Fruit fly (Drosophila melanogaster) whole organism, embryonic: Measurements from ENCODE around the gene CG12056.

Source experiments
- Asciz ChIP-seq: fragments of 200-800 bp; sonication (Bioruptor generic); optimal IDR thresholded peaks from 2 replicates; lab custom pipeline; 2017; ENCODE audit warnings: missing biosample characterization, mild to moderate bottlenecking, missing genetic modification characterization, missing genetic modification reagents
- Atf6 ChIP-seq: fragments of 200-800 bp; sonication (Bioruptor generic); IDR thresholded peaks from 2 replicates; pipeline ENCODE4 v1.3.6; 2022; ENCODE audit warnings: missing biosample characterization, missing genetic modification characterization
- CG12071 ChIP-seq: fragments of 200-800 bp; sonication (Bioruptor generic); optimal IDR thresholded peaks from 3 replicates; lab custom pipeline; 2018; ENCODE audit warnings: missing biosample characterization, mild to moderate bottlenecking, missing genetic modification characterization
- CG12299 ChIP-seq: fragments of 200-800 bp; sonication (Bioruptor generic); optimal IDR thresholded peaks from 2 replicates; lab custom pipeline; 2018; ENCODE audit warnings: missing biosample characterization, mild to moderate bottlenecking, missing genetic modification characterization
- CG12659 ChIP-seq: fragments of 200-800 bp; sonication (Bioruptor generic); optimal IDR thresholded peaks from 3 replicates; lab custom pipeline; 2017; ENCODE audit warnings: mild to moderate bottlenecking, missing biosample characterization, missing genetic modification reagents, missing genetic modification characterization
- CG13424 ChIP-seq: fragments of 200-800 bp; sonication (Bioruptor generic); optimal IDR thresholded peaks from 2 replicates; lab custom pipeline; 2019; ENCODE audit warnings: missing biosample characterization, mild to moderate bottlenecking, missing genetic modification characterization, moderate library complexity
- CG13894 ChIP-seq: fragments of 200-800 bp; sonication (Bioruptor generic); optimal IDR thresholded peaks from 3 replicates; lab custom pipeline; 2018; ENCODE audit warnings: missing biosample characterization, mild to moderate bottlenecking, missing genetic modification characterization, moderate library complexity
- CG16863 ChIP-seq: fragments of 200-800 bp; sonication (Bioruptor generic); optimal IDR thresholded peaks from 3 replicates; lab custom pipeline; 2016; ENCODE audit warnings: missing biosample characterization, missing genetic modification characterization
- CG17361 ChIP-seq: fragments of 200-800 bp; sonication (Bioruptor generic); IDR thresholded peaks from 3 replicates; pipeline ENCODE4 v1.3.6; 2022; ENCODE audit warnings: missing biosample characterization, missing genetic modification characterization
- CG17802 ChIP-seq: fragments of 200-800 bp; sonication (Bioruptor generic); optimal IDR thresholded peaks from 2 replicates; lab custom pipeline; 2018; ENCODE audit warnings: missing biosample characterization, mild to moderate bottlenecking, missing genetic modification characterization, moderate library complexity
- CG1792 ChIP-seq: fragments of 200-800 bp; sonication (Bioruptor generic); optimal IDR thresholded peaks from 2 replicates; lab custom pipeline; 2016; ENCODE audit warnings: missing biosample characterization, missing genetic modification characterization
- CG30020 ChIP-seq: fragments of 200-800 bp; optimal IDR thresholded peaks from 2 replicates; lab custom pipeline; 2019; ENCODE audit warnings: missing biosample characterization, mild to moderate bottlenecking, missing genetic modification characterization, moderate library complexity
- CG31388 ChIP-seq: fragments of 200-800 bp; sonication (Bioruptor generic); optimal IDR thresholded peaks from 2 replicates; lab custom pipeline; 2016; ENCODE audit warnings: missing biosample characterization, missing genetic modification characterization
- CG3163 ChIP-seq: fragments of 200-800 bp; sonication (Bioruptor generic); optimal IDR thresholded peaks from 3 replicates; lab custom pipeline; 2016; ENCODE audit warnings: missing biosample characterization, missing genetic modification characterization
- CG3838 ChIP-seq: fragments of 200-800 bp; sonication (Bioruptor generic); optimal IDR thresholded peaks from 3 replicates; lab custom pipeline; 2016; ENCODE audit warnings: missing biosample characterization, missing genetic modification characterization
- CG4617 ChIP-seq: fragments of 200-800 bp; sonication (Bioruptor generic); optimal IDR thresholded peaks from 3 replicates; lab custom pipeline; 2016; ENCODE audit warnings: missing biosample characterization, missing genetic modification characterization, borderline replicate concordance
- CG6175 ChIP-seq: fragments of 200-800 bp; sonication (Bioruptor generic); IDR thresholded peaks from 3 replicates; pipeline ENCODE4 v1.3.6; 2022; ENCODE audit warnings: missing biosample characterization, missing genetic modification characterization
- CG9727 ChIP-seq: fragments of 200-800 bp; sonication (Bioruptor generic); optimal IDR thresholded peaks from 3 replicates; lab custom pipeline; 2017; ENCODE audit warnings: missing biosample characterization, mild to moderate bottlenecking, missing genetic modification characterization
- CG9932 ChIP-seq: fragments of 200-800 bp; sonication (Bioruptor generic); IDR thresholded peaks from 2 replicates; pipeline ENCODE4 v1.3.6; 2022; ENCODE audit warnings: missing biosample characterization, missing genetic modification characterization
- Dip2 ChIP-seq: fragments of 200-800 bp; sonication (Bioruptor generic); IDR thresholded peaks from 2 replicates; pipeline ENCODE4 v1.3.6; 2022; ENCODE audit warnings: missing biosample characterization, missing genetic modification characterization
- Doc3 ChIP-seq: fragments of 200-800 bp; sonication (Bioruptor generic); IDR thresholded peaks from 3 replicates; pipeline ENCODE4 v1.3.6; 2022; ENCODE audit warnings: missing biosample characterization, missing genetic modification characterization; ENCODE audit not compliant: partially characterized antibody
- E2f1 ChIP-seq: fragments of 200-800 bp; sonication (Bioruptor generic); IDR thresholded peaks from 2 replicates; pipeline ENCODE4 v1.3.6; 2022; ENCODE audit warnings: missing biosample characterization, missing genetic modification characterization
- ERR ChIP-seq: fragments of 200-800 bp; sonication (Bioruptor generic); optimal IDR thresholded peaks from 2 replicates; lab custom pipeline; 2016; ENCODE audit warnings: missing biosample characterization, missing genetic modification characterization
- GATAe ChIP-seq: fragments of 200-800 bp; sonication (Bioruptor generic); conservative IDR thresholded peaks from 2 replicates; pipeline ENCODE4 v1.3.6; 2022; ENCODE audit warnings: missing biosample characterization, missing genetic modification characterization
- HLH54F ChIP-seq: fragments of 200-800 bp; sonication (Bioruptor generic); optimal IDR thresholded peaks from 3 replicates; lab custom pipeline; 2016; ENCODE audit warnings: missing biosample characterization, missing genetic modification characterization
- MTF-1 ChIP-seq: fragments of 200-800 bp; sonication (Bioruptor generic); optimal IDR thresholded peaks from 2 replicates; lab custom pipeline; 2018; ENCODE audit warnings: missing biosample characterization, mild to moderate bottlenecking, missing genetic modification characterization, borderline replicate concordance
- Nf-YB ChIP-seq: fragments of 200-800 bp; sonication (Bioruptor generic); optimal IDR thresholded peaks from 3 replicates; lab custom pipeline; 2019; ENCODE audit warnings: missing biosample characterization, mild to moderate bottlenecking, missing genetic modification characterization, moderate library complexity
- PHDP ChIP-seq: fragments of 200-800 bp; sonication (Bioruptor generic); optimal IDR thresholded peaks from 3 replicates; lab custom pipeline; 2018; ENCODE audit warnings: missing biosample characterization, mild to moderate bottlenecking, missing genetic modification characterization, moderate library complexity
- Pdp1 ChIP-seq, 2 experiments: fragments of 200-800 bp; sonication (Bioruptor generic); optimal IDR thresholded peaks; 3 replicates each; lab custom pipeline; 2016; ENCODE audit warnings: missing biosample characterization in 2 of 2, missing genetic modification characterization in 2 of 2, mild to moderate bottlenecking in 1 of 2, moderate library complexity in 1 of 2
- Poxn ChIP-seq: fragments of 200-800 bp; sonication (Bioruptor generic); IDR thresholded peaks from 2 replicates; pipeline ENCODE4 v1.3.6; 2022; ENCODE audit warnings: missing biosample characterization, missing genetic modification characterization
- Scr ChIP-seq: fragments of 200-800 bp; sonication (Bioruptor generic); IDR thresholded peaks from 2 replicates; pipeline ENCODE4 v1.3.6; 2022; ENCODE audit warnings: missing biosample characterization, missing genetic modification characterization; ENCODE audit not compliant: partially characterized antibody
- Xrp1 ChIP-seq: fragments of 200-800 bp; sonication (Bioruptor generic); IDR thresholded peaks from 2 replicates; pipeline ENCODE4 v1.3.6; 2022; ENCODE audit warnings: missing biosample characterization, missing genetic modification characterization
- ab ChIP-seq: fragments of 200-800 bp; sonication (Bioruptor generic); optimal IDR thresholded peaks from 2 replicates; lab custom pipeline; 2016; ENCODE audit warnings: missing biosample characterization, missing genetic modification characterization
- al ChIP-seq: fragments of 200-800 bp; sonication (Bioruptor generic); IDR thresholded peaks from 2 replicates; pipeline ENCODE4 v1.3.6; 2022; ENCODE audit warnings: missing biosample characterization, missing genetic modification characterization
- bowl ChIP-seq: fragments of 200-800 bp; sonication (Bioruptor generic); IDR thresholded peaks from 2 replicates; pipeline ENCODE4 v1.3.6; 2022; ENCODE audit warnings: missing biosample characterization, missing genetic modification characterization
- caup ChIP-seq: fragments of 200-800 bp; sonication (Bioruptor generic); optimal IDR thresholded peaks from 3 replicates; lab custom pipeline; 2017; ENCODE audit warnings: missing biosample characterization, mild to moderate bottlenecking, missing genetic modification characterization, moderate library complexity; ENCODE audit not compliant: severe bottlenecking
- grn ChIP-seq: fragments of 200-800 bp; sonication (Bioruptor generic); optimal IDR thresholded peaks from 3 replicates; lab custom pipeline; 2017; ENCODE audit warnings: missing biosample characterization, missing genetic modification characterization
- gsb-n ChIP-seq: fragments of 200-800 bp; sonication (Bioruptor generic); optimal IDR thresholded peaks from 3 replicates; lab custom pipeline; 2018; ENCODE audit warnings: missing biosample characterization, mild to moderate bottlenecking, missing genetic modification characterization
- gt ChIP-seq: fragments of 200-800 bp; sonication (Bioruptor generic); IDR thresholded peaks from 2 replicates; pipeline ENCODE4 v1.3.6; 2022; ENCODE audit warnings: missing biosample characterization, missing genetic modification characterization
- h ChIP-seq: fragments of >200 bp; optimal IDR thresholded peaks from 2 replicates; lab custom pipeline; 2017
- hb ChIP-seq: fragments of 200-800 bp; sonication (Bioruptor generic); IDR thresholded peaks from 3 replicates; pipeline ENCODE4 v1.3.6; 2022; ENCODE audit warnings: missing biosample characterization, missing genetic modification characterization; ENCODE audit not compliant: partially characterized antibody
- lmd ChIP-seq: fragments of 200-800 bp; sonication (Bioruptor generic); IDR thresholded peaks from 2 replicates; pipeline ENCODE4 v1.3.6; 2022; ENCODE audit warnings: missing biosample characterization, missing genetic modification characterization
- maf-S ChIP-seq: fragments of 200-800 bp; sonication (Bioruptor generic); optimal IDR thresholded peaks from 2 replicates; lab custom pipeline; 2016; ENCODE audit warnings: missing biosample characterization, missing genetic modification characterization
- nau ChIP-seq: fragments of 200-800 bp; sonication (Bioruptor generic); optimal IDR thresholded peaks from 3 replicates; lab custom pipeline; 2017; ENCODE audit warnings: missing biosample characterization, mild to moderate bottlenecking, missing genetic modification characterization, missing genetic modification reagents
- odd ChIP-seq: fragments of 200-800 bp; sonication (Bioruptor generic); optimal IDR thresholded peaks from 2 replicates; lab custom pipeline; 2017; ENCODE audit warnings: missing biosample characterization, mild to moderate bottlenecking, missing genetic modification characterization
- peb ChIP-seq: fragments of 200-800 bp; sonication (Bioruptor generic); IDR thresholded peaks from 2 replicates; pipeline ENCODE4 v1.3.6; 2022; ENCODE audit warnings: missing biosample characterization, missing genetic modification characterization
- pnt ChIP-seq: fragments of 200-800 bp; sonication (Bioruptor generic); optimal IDR thresholded peaks from 3 replicates; lab custom pipeline; 2016; ENCODE audit warnings: missing biosample characterization, missing genetic modification characterization
- pzg ChIP-seq: fragments of 200-800 bp; sonication (Bioruptor generic); optimal IDR thresholded peaks from 3 replicates; lab custom pipeline; 2018; ENCODE audit warnings: missing biosample characterization, mild to moderate bottlenecking, missing genetic modification characterization, moderate library complexity
- tap ChIP-seq: fragments of 200-800 bp; optimal IDR thresholded peaks from 3 replicates; lab custom pipeline; 2019; ENCODE audit warnings: missing biosample characterization, mild to moderate bottlenecking, missing genetic modification characterization, moderate library complexity
- trem ChIP-seq: fragments of 200-800 bp; optimal IDR thresholded peaks from 3 replicates; lab custom pipeline; 2019; ENCODE audit warnings: missing biosample characterization, mild to moderate bottlenecking, missing genetic modification characterization, moderate library complexity
- trh ChIP-seq: fragments of 200-800 bp; sonication (Bioruptor generic); optimal IDR thresholded peaks from 2 replicates; lab custom pipeline; 2016; ENCODE audit warnings: missing biosample characterization, missing genetic modification characterization
- vfl ChIP-seq: fragments of 200-800 bp; sonication (Bioruptor generic); optimal IDR thresholded peaks from 2 replicates; lab custom pipeline; 2016; ENCODE audit warnings: missing biosample characterization, missing genetic modification characterization

CG12056 gene

dm6 chrX:9156388-9156823 is 36.1 kb upstream of the CG12056 start, which contains the start of gene His3.3B (continued):
- TF ChIP-seq GATAe (GFP tag; lab: Robert Waterston, UW) (no peak), CG13894 (tag; lab: Kevin White, UChicago) (peak; percentile 38), CG4617 (no peak), pzg (GFP tag; lab: Kevin White, UChicago) (peak; percentile 74), CG9932 (no peak), Poxn (no peak), pnt (GFP tag; lab: Kevin White, UChicago) (no peak), Dip2 (GFP tag; lab: Robert Waterston, UW) (no peak), Doc3 (GFP tag; lab: Robert Waterston, UW) (no peak; the same call in 2 of the 3 replicates), E2f1 (GFP tag; lab: Robert Waterston, UW) (no peak), CG1792 (GFP tag; lab: Kevin White, UChicago) (no peak), h (lab: Kevin White, UChicago) (no peak), MTF-1 (GFP tag; lab: Kevin White, UChicago) (no peak), Xrp1 (GFP tag; lab: Robert Waterston, UW) (no peak), Asciz (GFP tag; lab: Kevin White, UChicago) (no peak), CG30020 (tag; lab: Kevin White, UChicago) (peak; percentile 20), hb (GFP tag; lab: Robert Waterston, UW) (no peak), CG3838 (GFP tag; lab: Kevin White, UChicago) (no peak), Pdp1 (GFP tag; optimal IDR thresholded peaks at IDR 0.05; lab: Kevin White, UChicago) (no peak), CG31388 (GFP tag; lab: Kevin White, UChicago) (no peak), ab (GFP tag; lab: Kevin White, UChicago) (no peak), CG9727 (GFP tag; lab: Kevin White, UChicago) (no peak), CG17361 (GFP tag; lab: Robert Waterston, UW) (no peak), PHDP (no peak), CG6175 (GFP tag; lab: Robert Waterston, UW) (no peak), tap (tag; lab: Kevin White, UChicago) (peak; percentile 2), Nf-YB (GFP tag; lab: Kevin White, UChicago) (no peak), Scr (peak; percentile 41), bowl (GFP tag; lab: Robert Waterston, UW) (peak; percentile 38; the same call in 1 of the 2 replicates), CG12071 (no peak), vfl (no peak), odd (GFP tag; lab: Kevin White, UChicago) (peak; percentile 22), lmd (GFP tag; lab: Robert Waterston, UW) (no peak), caup (GFP tag; lab: Kevin White, UChicago) (peak; percentile 0), grn (GFP tag; lab: Kevin White, UChicago) (no peak), CG16863 (GFP tag; lab: Kevin White, UChicago) (peak; percentile 4), maf-S (GFP tag; lab: Kevin White, UChicago) (no peak), ERR (GFP tag; lab: Kevin White, UChicago) (no peak), CG12659 (peak; percentile 78), CG17802 (tag; lab: Kevin White, UChicago) (no peak), CG12299 (tag; lab: Kevin White, UChicago) (peak; percentile 55), nau (GFP tag; lab: Kevin White, UChicago) (peak; percentile 1), gsb-n (no peak), al (GFP tag; lab: Robert Waterston, UW) (no peak), trem (tag; lab: Kevin White, UChicago) (peak; percentile 55), CG3163 (GFP tag; lab: Kevin White, UChicago) (no peak), Atf6 (GFP tag; lab: Robert Waterston, UW) (no peak), gt (GFP tag; lab: Robert Waterston, UW) (no peak), CG13424 (tag; lab: Kevin White, UChicago) (no peak), peb (GFP tag; lab: Robert Waterston, UW) (no peak), HLH54F (no peak), trh (GFP tag; lab: Kevin White, UChicago) (no peak)
